Fruit fly (Drosophila melanogaster) whole organism, embryonic: Measurements from ENCODE around the gene tub.

Experiments
- ATbp ChIP-seq: fragments of 200-800 bp; sonication (Bioruptor generic); optimal IDR thresholded peaks from 2 replicates; lab custom pipeline; 2017; ENCODE audit warnings: missing biosample characterization, mild to moderate bottlenecking, missing genetic modification characterization, missing genetic modification reagents
- Abd-B ChIP-seq: fragments of 200-800 bp; sonication (Bioruptor generic); optimal IDR thresholded peaks from 2 replicates; lab custom pipeline; 2018; ENCODE audit warnings: missing biosample characterization, mild to moderate bottlenecking, missing genetic modification characterization, moderate library complexity
- Adf1 ChIP-seq: fragments of 200-800 bp; sonication (Bioruptor generic); IDR thresholded peaks from 2 replicates; pipeline ENCODE4 v1.3.6; 2022; ENCODE audit warnings: missing biosample characterization, missing genetic modification characterization
- Atf6 ChIP-seq: fragments of 200-800 bp; sonication (Bioruptor generic); IDR thresholded peaks from 2 replicates; pipeline ENCODE4 v1.3.6; 2022; ENCODE audit warnings: missing biosample characterization, missing genetic modification characterization
- BtbVII ChIP-seq: fragments of 200-800 bp; sonication (Bioruptor generic); optimal IDR thresholded peaks from 3 replicates; lab custom pipeline; 2017; ENCODE audit warnings: missing biosample characterization, mild to moderate bottlenecking, missing genetic modification characterization
- CG12299 ChIP-seq: fragments of 200-800 bp; sonication (Bioruptor generic); optimal IDR thresholded peaks from 2 replicates; lab custom pipeline; 2018; ENCODE audit warnings: missing biosample characterization, mild to moderate bottlenecking, missing genetic modification characterization
- CG12659 ChIP-seq: fragments of 200-800 bp; sonication (Bioruptor generic); optimal IDR thresholded peaks from 3 replicates; lab custom pipeline; 2017; ENCODE audit warnings: mild to moderate bottlenecking, missing biosample characterization, missing genetic modification reagents, missing genetic modification characterization
- CG13424 ChIP-seq: fragments of 200-800 bp; sonication (Bioruptor generic); optimal IDR thresholded peaks from 2 replicates; lab custom pipeline; 2019; ENCODE audit warnings: missing biosample characterization, mild to moderate bottlenecking, missing genetic modification characterization, moderate library complexity
- CG16779 ChIP-seq: fragments of 200-800 bp; sonication (Bioruptor generic); IDR thresholded peaks from 2 replicates; pipeline ENCODE4 v1.3.6; 2022; ENCODE audit warnings: missing biosample characterization, missing genetic modification characterization
- CG17186 ChIP-seq: fragments of 200-800 bp; sonication (Bioruptor generic); optimal IDR thresholded peaks from 3 replicates; lab custom pipeline; 2017; ENCODE audit warnings: missing biosample characterization, missing genetic modification reagents, missing genetic modification characterization
- CG17328 ChIP-seq: fragments of 200-800 bp; sonication (Bioruptor generic); IDR thresholded peaks from 2 replicates; pipeline ENCODE4 v1.3.6; 2022; ENCODE audit warnings: missing biosample characterization, missing genetic modification characterization
- CG17912 ChIP-seq: fragments of 200-800 bp; sonication (Bioruptor generic); optimal IDR thresholded peaks from 2 replicates; lab custom pipeline; 2018; ENCODE audit warnings: missing biosample characterization, mild to moderate bottlenecking, missing genetic modification characterization
- CG2199 ChIP-seq: fragments of 200-800 bp; sonication (Bioruptor generic); IDR thresholded peaks from 3 replicates; pipeline ENCODE4 v1.3.6; 2022; ENCODE audit warnings: missing biosample characterization, missing genetic modification characterization
- CG3065 ChIP-seq: fragments of 200-800 bp; sonication (Bioruptor generic); optimal IDR thresholded peaks from 2 replicates; lab custom pipeline; 2016; ENCODE audit warnings: missing biosample characterization, missing genetic modification characterization
- CG31365 ChIP-seq: fragments of 200-800 bp; sonication (Bioruptor generic); optimal IDR thresholded peaks from 2 replicates; lab custom pipeline; 2018; ENCODE audit warnings: missing biosample characterization, mild to moderate bottlenecking, missing genetic modification characterization
- CG43689 ChIP-seq: fragments of 200-800 bp; sonication (Bioruptor generic); IDR thresholded peaks from 2 replicates; pipeline ENCODE4 v1.3.6; 2022; ENCODE audit warnings: missing biosample characterization, missing genetic modification characterization
- CG7745 ChIP-seq: fragments of 200-800 bp; sonication (Bioruptor generic); optimal IDR thresholded peaks from 2 replicates; lab custom pipeline; 2018; ENCODE audit warnings: missing biosample characterization, mild to moderate bottlenecking, missing genetic modification characterization, moderate library complexity
- CG7786 ChIP-seq: fragments of 200-800 bp; sonication (Bioruptor generic); optimal IDR thresholded peaks from 2 replicates; lab custom pipeline; 2016; ENCODE audit warnings: missing biosample characterization, missing genetic modification characterization
- CG9437 ChIP-seq: fragments of 200-800 bp; sonication (Bioruptor generic); optimal IDR thresholded peaks from 2 replicates; lab custom pipeline; 2018; ENCODE audit warnings: missing biosample characterization, mild to moderate bottlenecking, missing genetic modification characterization
- CG9817 ChIP-seq: fragments of 200-800 bp; sonication (Bioruptor generic); optimal IDR thresholded peaks from 2 replicates; lab custom pipeline; 2018; ENCODE audit warnings: missing biosample characterization, mild to moderate bottlenecking, missing genetic modification characterization, moderate library complexity
- CHES-1-like ChIP-seq: fragments of 200-800 bp; sonication (Bioruptor generic); optimal IDR thresholded peaks from 2 replicates; lab custom pipeline; 2016; ENCODE audit warnings: missing biosample characterization, missing genetic modification characterization
- D ChIP-seq, 2 experiments: fragments of 200-800 bp in 1 of 2; fragments of >200 bp in 1 of 2; sonication (Bioruptor generic) in 1 of 2; optimal IDR thresholded peaks; 2 replicates in 1 of 2; 3 replicates in 1 of 2; lab custom pipeline; 2017; ENCODE audit warnings: mild to moderate bottlenecking in 1 of 2, missing biosample characterization in 1 of 2, missing genetic modification characterization in 1 of 2, missing genetic modification reagents in 1 of 2
- D19A ChIP-seq: fragments of 200-800 bp; optimal IDR thresholded peaks from 3 replicates; lab custom pipeline; 2019; ENCODE audit warnings: missing biosample characterization, mild to moderate bottlenecking, missing genetic modification characterization, moderate library complexity
- Dek ChIP-seq: fragments of 200-800 bp; sonication (Bioruptor generic); optimal IDR thresholded peaks from 3 replicates; lab custom pipeline; 2019; ENCODE audit warnings: missing biosample characterization, mild to moderate bottlenecking, missing genetic modification characterization, moderate library complexity
- Dip3 ChIP-seq: fragments of 200-800 bp; sonication (Bioruptor generic); optimal IDR thresholded peaks from 3 replicates; lab custom pipeline; 2016; ENCODE audit warnings: missing biosample characterization, missing genetic modification characterization
- E2f2 ChIP-seq: fragments of 200-800 bp; sonication (Bioruptor generic); IDR thresholded peaks from 2 replicates; pipeline ENCODE4 v1.3.6; 2022; ENCODE audit warnings: missing biosample characterization, missing genetic modification characterization
- HLH4C ChIP-seq: fragments of 200-800 bp; sonication (Bioruptor generic); IDR thresholded peaks from 3 replicates; pipeline ENCODE4 v1.3.6; 2022; ENCODE audit warnings: missing biosample characterization, missing genetic modification characterization; ENCODE audit not compliant: partially characterized antibody
- MESR4 ChIP-seq: fragments of 200-800 bp; sonication (Bioruptor generic); optimal IDR thresholded peaks from 2 replicates; lab custom pipeline; 2018; ENCODE audit warnings: missing biosample characterization, mild to moderate bottlenecking, missing genetic modification characterization, moderate library complexity
- Mad ChIP-seq: fragments of 200-800 bp; sonication (Bioruptor generic); optimal IDR thresholded peaks from 2 replicates; lab custom pipeline; 2016; ENCODE audit warnings: missing biosample characterization, missing genetic modification characterization
- Meics ChIP-seq: fragments of 200-800 bp; sonication (Bioruptor generic); optimal IDR thresholded peaks from 2 replicates; lab custom pipeline; 2017; ENCODE audit warnings: missing biosample characterization, mild to moderate bottlenecking, missing genetic modification characterization
- Nf-YB ChIP-seq: fragments of 200-800 bp; sonication (Bioruptor generic); optimal IDR thresholded peaks from 3 replicates; lab custom pipeline; 2019; ENCODE audit warnings: missing biosample characterization, mild to moderate bottlenecking, missing genetic modification characterization, moderate library complexity
- Opbp ChIP-seq: fragments of 200-800 bp; sonication (Bioruptor generic); IDR thresholded peaks from 3 replicates; pipeline ENCODE4 v1.3.6; 2022; ENCODE audit warnings: missing biosample characterization, missing genetic modification characterization; ENCODE audit not compliant: partially characterized antibody
- YL-1 ChIP-seq: fragments of 200-800 bp; sonication (Bioruptor generic); optimal IDR thresholded peaks from 3 replicates; lab custom pipeline; 2017; ENCODE audit warnings: missing biosample characterization, mild to moderate bottlenecking, missing genetic modification characterization
- amos ChIP-seq: fragments of 200-800 bp; sonication (Bioruptor generic); IDR thresholded peaks from 2 replicates; pipeline ENCODE4 v1.3.6; 2022; ENCODE audit warnings: missing biosample characterization, missing genetic modification characterization; ENCODE audit not compliant: partially characterized antibody
- bcd ChIP-seq: fragments of 200-800 bp; sonication (Bioruptor generic); optimal IDR thresholded peaks from 2 replicates; lab custom pipeline; 2017; ENCODE audit warnings: missing biosample characterization, mild to moderate bottlenecking, missing genetic modification characterization
- crc ChIP-seq: fragments of 200-800 bp; sonication (Bioruptor generic); optimal IDR thresholded peaks from 2 replicates; lab custom pipeline; 2016; ENCODE audit warnings: missing biosample characterization, missing genetic modification characterization
- dmrt11E ChIP-seq: fragments of 200-800 bp; sonication (Bioruptor generic); optimal IDR thresholded peaks from 3 replicates; lab custom pipeline; 2018; ENCODE audit warnings: missing biosample characterization, mild to moderate bottlenecking, missing genetic modification characterization, moderate library complexity
- ftz-f1 ChIP-seq: fragments of 200-800 bp; sonication (Bioruptor generic); optimal IDR thresholded peaks from 2 replicates; lab custom pipeline; 2016; ENCODE audit warnings: missing biosample characterization, missing genetic modification characterization
- her ChIP-seq: fragments of 200-800 bp; sonication (Bioruptor generic); optimal IDR thresholded peaks from 2 replicates; lab custom pipeline; 2016; ENCODE audit warnings: missing biosample characterization, missing genetic modification characterization
- insv ChIP-seq, 2 experiments: fragments of 200-800 bp; sonication (Bioruptor generic); optimal IDR thresholded peaks; 3 replicates each; lab custom pipeline; 2016 to 2018; ENCODE audit warnings: missing biosample characterization in 2 of 2, missing genetic modification characterization in 2 of 2
- lbe ChIP-seq: fragments of 200-800 bp; sonication (Bioruptor generic); optimal IDR thresholded peaks from 2 replicates; lab custom pipeline; 2016; ENCODE audit warnings: missing biosample characterization, mild to moderate bottlenecking, missing genetic modification characterization
- nerfin-1 ChIP-seq: fragments of 200-800 bp; sonication (Bioruptor generic); optimal IDR thresholded peaks from 3 replicates; lab custom pipeline; 2019; ENCODE audit warnings: missing biosample characterization, mild to moderate bottlenecking, missing genetic modification characterization, moderate library complexity
- nerfin-2 ChIP-seq: fragments of 200-800 bp; sonication (Bioruptor generic); IDR thresholded peaks from 2 replicates; pipeline ENCODE4 v1.3.6; 2022; ENCODE audit warnings: missing biosample characterization, missing genetic modification characterization; ENCODE audit not compliant: partially characterized antibody
- sd ChIP-seq: fragments of 200-800 bp; sonication (Bioruptor generic); optimal IDR thresholded peaks from 3 replicates; lab custom pipeline; 2018; ENCODE audit warnings: missing biosample characterization, mild to moderate bottlenecking, missing genetic modification characterization, moderate library complexity
- stc ChIP-seq: fragments of 200-800 bp; sonication (Bioruptor generic); IDR thresholded peaks from 2 replicates; pipeline ENCODE4 v1.3.6; 2022; ENCODE audit warnings: missing biosample characterization, missing genetic modification characterization
- usp ChIP-seq: fragments of >200 bp; optimal IDR thresholded peaks from 2 replicates; lab custom pipeline; 2017; ENCODE audit warnings: missing biosample characterization, missing genetic modification characterization

The tub gene

DNA sequence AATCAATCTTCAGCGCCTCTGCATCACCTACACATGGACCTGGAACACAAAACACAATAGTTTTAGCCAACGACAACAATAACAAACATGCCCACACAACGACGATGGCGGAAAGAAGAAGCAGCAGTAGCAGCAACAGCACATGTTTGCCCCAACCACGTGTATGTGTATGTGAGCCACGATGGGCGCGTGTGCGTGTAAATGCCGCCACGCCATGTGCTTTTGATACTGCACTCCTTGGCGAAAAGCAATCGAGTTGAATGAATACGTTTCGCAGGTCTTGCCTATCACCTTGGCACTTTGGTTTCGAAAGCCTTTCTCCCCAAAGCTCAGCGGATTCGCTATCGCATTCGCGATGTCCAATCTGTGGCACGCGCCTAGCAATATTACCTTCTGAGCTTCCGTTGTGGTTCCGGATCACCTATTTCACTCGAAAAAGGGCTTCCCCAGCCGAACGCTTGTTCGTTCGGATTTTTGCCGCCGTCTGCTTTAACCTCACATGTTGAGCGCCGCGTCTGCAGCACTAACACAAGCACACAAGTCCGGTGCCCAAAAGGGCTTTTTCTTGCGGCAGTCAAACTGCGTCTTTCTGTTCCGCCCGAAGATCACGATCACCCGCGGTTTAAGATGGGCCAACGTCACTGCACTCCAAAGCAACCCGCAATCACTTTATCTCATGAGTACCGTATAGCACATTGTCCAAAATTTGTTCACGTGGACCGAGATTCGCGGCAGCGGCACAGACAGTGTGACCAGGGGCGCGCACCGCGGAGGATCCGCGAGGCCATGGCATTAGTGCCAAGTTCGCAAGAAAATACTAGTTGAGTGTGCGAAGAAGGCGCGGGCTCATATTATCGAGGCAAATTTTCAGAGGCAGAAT is 41.3 kb downstream of the tub start, which contains the start of gene srl (continued):
- no peak for TF ChIP-seq Abd-B (GFP tag; lab: Kevin White, UChicago)
- no peak for TF ChIP-seq CG3065 (GFP tag; lab: Kevin White, UChicago)
- TF ChIP-seq MESR4 (GFP tag; lab: Kevin White, UChicago), result peak; percentile 95
- TF ChIP-seq Meics (GFP tag; lab: Kevin White, UChicago), result no peak
- TF ChIP-seq crc (GFP tag; lab: Kevin White, UChicago), result no peak
- no peak for TF ChIP-seq CG9437 (GFP tag; lab: Kevin White, UChicago)
- peak; percentile 39; the same call in 2 of the 3 replicates for TF ChIP-seq Opbp
- TF ChIP-seq Atf6 (GFP tag; lab: Robert Waterston, UW), result peak; percentile 20; the same call in 1 of the 2 replicates
- TF ChIP-seq YL-1 (GFP tag; lab: Kevin White, UChicago), result peak; percentile 94
- TF ChIP-seq CHES-1-like (GFP tag; lab: Kevin White, UChicago), result peak; percentile 14
- peak; percentile 63 for TF ChIP-seq her
- TF ChIP-seq CG2199 (GFP tag; lab: Robert Waterston, UW), result peak; percentile 85; the same call in 2 of the 3 replicates
- no peak for TF ChIP-seq insv (GFP tag; optimal IDR thresholded peaks at IDR 0.05; lab: Kevin White, UChicago)
- TF ChIP-seq dmrt11E, result no peak
- TF ChIP-seq ftz-f1, result peak; percentile 86
- TF ChIP-seq Dip3 (GFP tag; lab: Kevin White, UChicago), result no peak
- peak; percentile 74 for TF ChIP-seq nerfin-1 (tag; lab: Kevin White, UChicago)
- peak; percentile 72 for TF ChIP-seq Adf1 (GFP tag; lab: Robert Waterston, UW)
- no peak for TF ChIP-seq CG9817
- peak; percentile 29 for TF ChIP-seq D (optimal IDR thresholded peaks at IDR 0.05; lab: Kevin White, UChicago)
- TF ChIP-seq D (GFP tag; optimal IDR thresholded peaks at IDR 0.05; lab: Kevin White, UChicago), result no peak
- no peak for TF ChIP-seq sd (tag; lab: Kevin White, UChicago)
- TF ChIP-seq CG17328 (GFP tag; lab: Robert Waterston, UW), result 0 out of 2 replicates have a peak, but pooled peaks have one; percentile 29
- TF ChIP-seq CG16779, result no peak
- no peak for TF ChIP-seq stc (GFP tag; lab: Robert Waterston, UW)
- TF ChIP-seq E2f2, result peak; percentile 83
- peak; percentile 46; the same call in 2 of the 3 replicates for TF ChIP-seq HLH4C (GFP tag; lab: Robert Waterston, UW)

DNA sequence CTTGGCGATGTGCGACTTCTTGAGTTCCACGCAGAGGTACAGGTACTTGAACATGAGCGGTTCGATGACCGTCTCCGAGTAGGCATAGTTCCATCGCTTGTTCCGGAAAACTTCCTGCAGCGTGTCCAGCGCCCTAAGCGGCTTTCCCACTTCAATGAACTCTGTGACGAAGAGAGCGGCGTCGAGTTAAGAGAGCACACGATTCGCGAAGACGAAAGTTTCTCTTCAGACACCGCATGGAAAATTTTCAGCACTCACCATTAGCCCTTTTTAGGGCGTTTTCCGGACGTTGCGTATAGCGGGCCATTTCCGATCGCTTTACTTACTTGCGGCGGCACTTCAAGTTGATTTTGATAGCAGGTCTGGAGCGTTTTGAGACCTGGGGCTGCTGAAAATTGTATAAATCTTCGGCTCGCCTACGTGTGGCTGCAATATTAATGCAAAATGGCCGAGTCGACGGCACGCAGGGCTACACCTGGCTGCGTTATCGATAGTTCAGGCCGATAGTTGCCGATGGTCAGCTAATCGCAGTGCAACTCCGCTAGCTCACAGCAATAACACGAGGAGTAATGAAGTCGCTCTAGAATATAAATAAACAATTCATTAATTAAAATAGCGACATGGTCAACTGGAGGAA is 46.0 kb downstream of the tub start, which contains the start of the genes eIF3a and CG1074:
TSS of gene eIF3a (minus strand) at position 455 of the 637 bp plus-strand sequence.
TSS of gene CG1074 (plus strand) at position 525 of the 637 bp plus-strand sequence.
- peak; percentile 94 for TF ChIP-seq nerfin-2 (GFP tag; lab: Robert Waterston, UW)
- TF ChIP-seq CG12299 (tag; lab: Kevin White, UChicago), result peak; percentile 60
- peak; percentile 32 for TF ChIP-seq Nf-YB
- peak; percentile 75 for TF ChIP-seq CG17912 (GFP tag; lab: Kevin White, UChicago)
- peak in 1 of 2 experiments; percentile 60 for TF ChIP-seq insv (GFP tag; optimal IDR thresholded peaks at IDR 0.05; lab: Kevin White, UChicago)
- TF ChIP-seq CG2199 (GFP tag; lab: Robert Waterston, UW), result peak; percentile 69; the same call in 1 of the 3 replicates
- no peak for TF ChIP-seq usp
- TF ChIP-seq CG31365, result peak; percentile 60
- TF ChIP-seq CG43689, result no peak
- TF ChIP-seq amos (GFP tag; lab: Robert Waterston, UW), result peak; percentile 98
- TF ChIP-seq CG12659 (GFP tag; lab: Kevin White, UChicago), result peak; percentile 95
- peak; percentile 15 for TF ChIP-seq CG7745 (tag; lab: Kevin White, UChicago)
- peak; percentile 64 for TF ChIP-seq lbe (GFP tag; lab: Kevin White, UChicago)
- peak; percentile 36 for TF ChIP-seq CG7786 (GFP tag; lab: Kevin White, UChicago)
- no peak for TF ChIP-seq D19A
- no peak for TF ChIP-seq Dek
- peak; percentile 90 for TF ChIP-seq CG17186 (GFP tag; lab: Kevin White, UChicago)
- TF ChIP-seq ATbp (GFP tag; lab: Kevin White, UChicago), result no peak
- TF ChIP-seq BtbVII (GFP tag; lab: Kevin White, UChicago), result peak; percentile 73
- peak; percentile 73 for TF ChIP-seq bcd (GFP tag; lab: Kevin White, UChicago)
- peak; percentile 40 for TF ChIP-seq CG13424 (tag; lab: Kevin White, UChicago)
- peak; percentile 73 for TF ChIP-seq Mad (GFP tag; lab: Kevin White, UChicago)
